Worm (Caenorhabditis elegans): ENCODE measurements around the gene R04B3.1.

Gene R04B3.1

ce11 chrX:2426932-2427331, 44.3 kb downstream of the R04B3.1 start:
- TF ChIP-seq fax-1 (tag; optimal IDR thresholded peaks at IDR 0.05) = no peak
- peak; percentile 68 for TF ChIP-seq unc-55 (GFP tag; optimal IDR thresholded peaks at IDR 0.05)
- TF ChIP-seq pha-4 (tag; optimal IDR thresholded peaks at IDR 0.05) = no peak

ce11 chrX:2425284-2425683, 45.9 kb downstream of the R04B3.1 start:
- TF ChIP-seq ama-1 (optimal IDR thresholded peaks at IDR 0.05) (no peak), ets-4 (tag; optimal IDR thresholded peaks at IDR 0.05) (no peak), dve-1 (tag; optimal IDR thresholded peaks at IDR 0.05) (no peak), lim-6 (tag; optimal IDR thresholded peaks at IDR 0.05) (no peak), ceh-9 (tag; optimal IDR thresholded peaks at IDR 0.05) (no peak), ref-2 (tag; optimal IDR thresholded peaks at IDR 0.05) (no peak), nfya-1 (tag; optimal IDR thresholded peaks at IDR 0.05) (no peak), pax-1 (tag; optimal IDR thresholded peaks at IDR 0.05) (no peak), tbx-2 (tag; optimal IDR thresholded peaks at IDR 0.05) (no peak), mec-3 (tag; optimal IDR thresholded peaks at IDR 0.05; ENCODE audit: borderline replicate concordance) (no peak), odd-2 (tag; optimal IDR thresholded peaks at IDR 0.05) (no peak), ztf-16 (tag; optimal IDR thresholded peaks at IDR 0.05) (no peak), fax-1 (tag; optimal IDR thresholded peaks at IDR 0.05) (no peak), unc-86 (tag; optimal IDR thresholded peaks at IDR 0.05) (no peak), madf-2 (tag; optimal IDR thresholded peaks at IDR 0.05) (no peak), unc-42 (tag; optimal IDR thresholded peaks at IDR 0.05) (no peak), hlh-15 (tag; optimal IDR thresholded peaks at IDR 0.05) (no peak), pha-2 (tag; optimal IDR thresholded peaks at IDR 0.05) (no peak)

- TF ChIP-seq npax-4 (tag; optimal IDR thresholded peaks at IDR 0.05) = no peak
- no peak for TF ChIP-seq hlh-13 (GFP tag; optimal IDR thresholded peaks at IDR 0.05)
- no peak for TF ChIP-seq pax-1 (tag; optimal IDR thresholded peaks at IDR 0.05)
- no peak for TF ChIP-seq hlh-15 (tag; optimal IDR thresholded peaks at IDR 0.05)
- TF ChIP-seq ceh-19 (GFP tag; optimal IDR thresholded peaks at IDR 0.05) = no peak
- no peak for TF ChIP-seq pros-1 (tag; optimal IDR thresholded peaks at IDR 0.05)
- TF ChIP-seq tbx-2 (tag; optimal IDR thresholded peaks at IDR 0.05) = no peak
- TF ChIP-seq hlh-6 (tag; optimal IDR thresholded peaks at IDR 0.05) = no peak
- TF ChIP-seq pha-2 (tag; optimal IDR thresholded peaks at IDR 0.05) = no peak
- no peak for TF ChIP-seq ceh-31 (tag; optimal IDR thresholded peaks at IDR 0.05)
- no peak for TF ChIP-seq rnt-1 (tag; optimal IDR thresholded peaks at IDR 0.05)
- TF ChIP-seq sdc-2 (tag; optimal IDR thresholded peaks at IDR 0.05) = no peak
- TF ChIP-seq hlh-8 (tag; optimal IDR thresholded peaks at IDR 0.05) = no peak
Measured at ce11 chrX:2422123-2422522, 49.1 kb downstream of the R04B3.1 start.

DNA sequence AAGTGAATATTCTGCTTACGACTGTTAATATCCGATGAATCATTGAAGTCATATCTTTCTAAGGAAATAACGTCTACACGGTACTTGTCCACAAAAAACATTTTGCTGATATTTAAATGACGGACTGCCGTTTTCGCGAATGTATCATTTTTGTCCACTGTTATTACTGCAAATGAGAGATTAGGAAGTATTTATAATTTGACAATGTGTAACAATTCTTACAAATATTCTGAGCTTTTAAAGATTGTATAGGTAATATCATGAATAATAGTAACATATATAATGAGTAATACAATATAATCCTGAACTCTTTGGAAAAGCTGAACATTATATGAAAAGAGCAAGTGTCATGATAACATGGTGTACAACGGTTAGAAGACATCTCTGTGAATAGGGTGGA, 51.4 kb downstream of the R04B3.1 start, which contains the start of gene glr-7:
Gene glr-7 (minus strand): TSS at position 101 of the 400 bp plus-strand sequence.
- TF ChIP-seq sdc-2 (tag; optimal IDR thresholded peaks at IDR 0.05) (no peak), T23F11.4 (GFP tag; optimal IDR thresholded peaks at IDR 0.05) (no peak), gmeb-2 (tag; optimal IDR thresholded peaks at IDR 0.05) (no peak), unc-3 (GFP tag; conservative IDR thresholded peaks at IDR 0.05) (no peak), unc-3 (tag; optimal IDR thresholded peaks at IDR 0.05) (no peak), nhr-232 (tag; optimal IDR thresholded peaks at IDR 0.05) (no peak), dmd-4 (tag; optimal IDR thresholded peaks at IDR 0.05; ENCODE audit: borderline replicate concordance) (no peak), ama-1 (optimal IDR thresholded peaks at IDR 0.05) (no peak), F13H6.1 (tag; optimal IDR thresholded peaks at IDR 0.05) (no peak), hlh-6 (tag; optimal IDR thresholded peaks at IDR 0.05) (no peak), nhr-11 (tag; optimal IDR thresholded peaks at IDR 0.05) (no peak), unc-55 (GFP tag; optimal IDR thresholded peaks at IDR 0.05) (no peak), K02D7.2 (tag; optimal IDR thresholded peaks at IDR 0.05) (no peak), ceh-22 (tag; optimal IDR thresholded peaks at IDR 0.05) (no peak), unc-86 (tag; optimal IDR thresholded peaks at IDR 0.05) (no peak), hlh-30 (tag; optimal IDR thresholded peaks at IDR 0.05; ENCODE audit: insufficient read depth) (no peak), zip-5 (tag; optimal IDR thresholded peaks at IDR 0.05) (no peak), ceh-19 (GFP tag; optimal IDR thresholded peaks at IDR 0.05) (no peak), odd-2 (tag; optimal IDR thresholded peaks at IDR 0.05) (no peak), hlh-8 (tag; optimal IDR thresholded peaks at IDR 0.05) (no peak)
